Worm (Caenorhabditis elegans) whole organism, late embryonic: Measurements from ENCODE around the gene B0303.7.

Source experiments
- C08G9.2 ChIP-seq: sonication (generic microtip); optimal IDR thresholded peaks from 2 replicates; lab custom pipeline; 2016; ENCODE audit warnings: mild to moderate bottlenecking, missing genetic modification characterization, moderate library complexity, missing compliant biosample characterization
- K02D7.2 ChIP-seq: sonication (generic microtip); optimal IDR thresholded peaks from 2 replicates; lab custom pipeline; 2017; ENCODE audit warnings: mild to moderate bottlenecking, missing genetic modification characterization, missing compliant biosample characterization
- K09A11.1 ChIP-seq: sonication (generic microtip); optimal IDR thresholded peaks from 2 replicates; lab custom pipeline; 2017; ENCODE audit warnings: antibody characterized with exemption, mild to moderate bottlenecking, missing genetic modification characterization, missing compliant biosample characterization; ENCODE audit not compliant: insufficient read depth
- T23F11.4 ChIP-seq: fragments of 200-800 bp; sonication (Bioruptor generic); optimal IDR thresholded peaks from 2 replicates; lab custom pipeline; 2018; ENCODE audit warnings: mild to moderate bottlenecking, missing genetic modification characterization, missing compliant biosample characterization
- Y22D7AL.16 ChIP-seq: sonication (generic microtip); optimal IDR thresholded peaks from 2 replicates; lab custom pipeline; 2016; ENCODE audit warnings: missing genetic modification characterization, missing compliant biosample characterization
- ama-1 ChIP-seq: fragments of 150-350 bp; optimal IDR thresholded peaks from 2 replicates; lab custom pipeline; 2014
- ceh-19 ChIP-seq: fragments of 200-800 bp; sonication (Bioruptor generic); optimal IDR thresholded peaks from 2 replicates; lab custom pipeline; 2018; ENCODE audit warnings: mild to moderate bottlenecking, missing genetic modification characterization, missing compliant biosample characterization
- ceh-2 ChIP-seq: sonication (generic microtip); optimal IDR thresholded peaks from 2 replicates; lab custom pipeline; 2016; ENCODE audit warnings: missing genotype, missing genetic modification characterization, missing compliant biosample characterization
- ceh-22 ChIP-seq: sonication (generic microtip); optimal IDR thresholded peaks from 2 replicates; lab custom pipeline; 2017; ENCODE audit warnings: missing biosample characterization, missing genetic modification characterization
- ceh-24 ChIP-seq: sonication (generic microtip); optimal IDR thresholded peaks from 2 replicates; lab custom pipeline; 2016; ENCODE audit warnings: mild to moderate bottlenecking, missing genetic modification characterization, missing compliant biosample characterization
- ceh-30 ChIP-seq: fragments of 150-350 bp; optimal IDR thresholded peaks from 2 replicates; lab custom pipeline; 2014; ENCODE audit warnings: missing biosample characterization, missing genetic modification characterization
- ceh-31 ChIP-seq: sonication (generic microtip); optimal IDR thresholded peaks from 2 replicates; lab custom pipeline; 2016; ENCODE audit warnings: missing genetic modification characterization, missing compliant biosample characterization
- ceh-48 ChIP-seq: sonication (generic microtip); optimal IDR thresholded peaks from 2 replicates; lab custom pipeline; 2016; ENCODE audit warnings: missing genetic modification characterization, inconsistent platforms, missing compliant biosample characterization
- ceh-6 ChIP-seq: fragments of 200-800 bp; sonication (Bioruptor generic); optimal IDR thresholded peaks from 2 replicates; lab custom pipeline; 2018; ENCODE audit warnings: mild to moderate bottlenecking, missing genetic modification characterization, missing compliant biosample characterization
- ceh-9 ChIP-seq: sonication (generic microtip); optimal IDR thresholded peaks from 2 replicates; lab custom pipeline; 2016; ENCODE audit warnings: mild to moderate bottlenecking, missing genetic modification characterization, inconsistent platforms, missing compliant biosample characterization
- dmd-4 ChIP-seq: sonication (generic microtip); optimal IDR thresholded peaks from 2 replicates; lab custom pipeline; 2016; ENCODE audit warnings: borderline replicate concordance, missing genetic modification characterization, missing compliant biosample characterization
- elt-2 ChIP-seq: sonication (generic microtip); optimal IDR thresholded peaks from 2 replicates; lab custom pipeline; 2016; ENCODE audit warnings: missing genetic modification reagents, missing genetic modification characterization, missing compliant biosample characterization
- elt-4 ChIP-seq: sonication (generic microtip); optimal IDR thresholded peaks from 2 replicates; lab custom pipeline; 2016; ENCODE audit warnings: missing genetic modification characterization, missing compliant biosample characterization
- fax-1 ChIP-seq: sonication (generic microtip); optimal IDR thresholded peaks from 2 replicates; lab custom pipeline; 2016; ENCODE audit warnings: missing genotype, missing genetic modification characterization, missing compliant biosample characterization
- hlh-13 ChIP-seq: fragments of 200-800 bp; sonication (Bioruptor generic); optimal IDR thresholded peaks from 2 replicates; lab custom pipeline; 2018; ENCODE audit warnings: mild to moderate bottlenecking, missing genetic modification characterization, missing compliant biosample characterization
- hlh-15 ChIP-seq: sonication (generic microtip); optimal IDR thresholded peaks from 2 replicates; lab custom pipeline; 2016; ENCODE audit warnings: missing genetic modification characterization, missing compliant biosample characterization
- hlh-6 ChIP-seq: sonication (generic microtip); optimal IDR thresholded peaks from 2 replicates; lab custom pipeline; 2016; ENCODE audit warnings: missing genotype, missing genetic modification characterization, missing compliant biosample characterization
- hlh-8 ChIP-seq: sonication (generic microtip); optimal IDR thresholded peaks from 2 replicates; lab custom pipeline; 2016; ENCODE audit warnings: missing genotype, missing genetic modification characterization, missing compliant biosample characterization
- lim-6 ChIP-seq: sonication (generic microtip); optimal IDR thresholded peaks from 2 replicates; lab custom pipeline; 2016; ENCODE audit warnings: missing genetic modification characterization, missing compliant biosample characterization
- lin-11 ChIP-seq: fragments of 200-800 bp; sonication (Bioruptor generic); optimal IDR thresholded peaks from 2 replicates; lab custom pipeline; 2018; ENCODE audit warnings: mild to moderate bottlenecking, missing genetic modification characterization, missing compliant biosample characterization
- madf-2 ChIP-seq: sonication (generic microtip); optimal IDR thresholded peaks from 2 replicates; lab custom pipeline; 2017; ENCODE audit warnings: missing genetic modification characterization, missing compliant biosample characterization
- nfya-1 ChIP-seq: sonication (generic microtip); optimal IDR thresholded peaks from 2 replicates; lab custom pipeline; 2017; ENCODE audit warnings: missing genetic modification characterization, mild to moderate bottlenecking, missing compliant biosample characterization, antibody characterized with exemption, moderate library complexity
- nhr-11 ChIP-seq: fragments of 150-350 bp; optimal IDR thresholded peaks from 2 replicates; lab custom pipeline; 2014; ENCODE audit warnings: missing biosample characterization, missing genetic modification characterization
- nhr-232 ChIP-seq: sonication (generic microtip); optimal IDR thresholded peaks from 2 replicates; lab custom pipeline; 2016; ENCODE audit warnings: missing genetic modification characterization, missing compliant biosample characterization
- odd-2 ChIP-seq: sonication (generic microtip); optimal IDR thresholded peaks from 2 replicates; lab custom pipeline; 2017; ENCODE audit warnings: antibody characterized with exemption, mild to moderate bottlenecking, missing genetic modification characterization, missing compliant biosample characterization
- pha-4 ChIP-seq: fragments of 150-350 bp; optimal IDR thresholded peaks from 2 replicates; lab custom pipeline; 2018; ENCODE audit warnings: missing biosample characterization, missing genetic modification reagents, missing genetic modification characterization
- pros-1 ChIP-seq: fragments of 150-350 bp; optimal IDR thresholded peaks from 2 replicates; lab custom pipeline; 2014; ENCODE audit warnings: missing biosample characterization, missing genetic modification reagents, missing genetic modification characterization
- ref-2 ChIP-seq: sonication (generic microtip); optimal IDR thresholded peaks from 2 replicates; lab custom pipeline; 2016; ENCODE audit warnings: missing genetic modification characterization, missing compliant biosample characterization
- sox-2 ChIP-seq: fragments of 200-800 bp; sonication (Bioruptor generic); IDR thresholded peaks from 2 replicates; pipeline ENCODE4 v1.3.6; 2022; ENCODE audit warnings: missing genetic modification reagents, missing genetic modification characterization, missing compliant biosample characterization
- syd-9 ChIP-seq: sonication (generic microtip); optimal IDR thresholded peaks from 2 replicates; lab custom pipeline; 2016; ENCODE audit warnings: mild to moderate bottlenecking, missing genetic modification characterization, moderate library complexity, missing compliant biosample characterization
- unc-3 ChIP-seq, 2 experiments: fragments of 200-800 bp in 1 of 2; sonication (Bioruptor generic) in 1 of 2; sonication (generic microtip) in 1 of 2; conservative IDR thresholded peaks in 1 of 2; optimal IDR thresholded peaks in 1 of 2; 2 replicates each; pipeline versions ENCODE4 v1.3.6 to Lab custom; 2016 to 2022; ENCODE audit warnings: missing compliant biosample characterization in 2 of 2, missing genetic modification characterization in 2 of 2, missing genetic modification reagents in 1 of 2
- unc-55 ChIP-seq: sonication (generic microtip); optimal IDR thresholded peaks from 2 replicates; lab custom pipeline; 2017; ENCODE audit warnings: missing biosample characterization, missing genetic modification reagents, missing genetic modification characterization
- ztf-16 ChIP-seq: sonication (generic microtip); optimal IDR thresholded peaks from 2 replicates; lab custom pipeline; 2017; ENCODE audit warnings: missing genetic modification characterization, missing compliant biosample characterization

The B0303.7 gene

ce11 chrIII:8712968-8713367, 19.5 kb downstream of the B0303.7 start:
- TF ChIP-seq ceh-19 (GFP tag; lab: Kevin White, UChicago), result no peak
- TF ChIP-seq dmd-4 (tag; lab: Kevin White, UChicago), result no peak
- no peak for TF ChIP-seq unc-55 (GFP tag; lab: Kevin White, UChicago)
- no peak for TF ChIP-seq syd-9
- TF ChIP-seq Y22D7AL.16, result no peak
- TF ChIP-seq nhr-232 (tag; lab: Kevin White, UChicago), result no peak
- no peak for TF ChIP-seq nfya-1
- TF ChIP-seq ztf-16 (tag; lab: Kevin White, UChicago), result no peak
- TF ChIP-seq ceh-9 (tag; lab: Kevin White, UChicago), result no peak
- TF ChIP-seq elt-2, result no peak
- no peak for TF ChIP-seq C08G9.2 (tag; lab: Kevin White, UChicago)
- no peak for TF ChIP-seq madf-2 (tag; lab: Kevin White, UChicago)
- TF ChIP-seq nhr-11, result no peak
- no peak for TF ChIP-seq fax-1 (tag; lab: Kevin White, UChicago)
- no peak for TF ChIP-seq ceh-2 (tag; lab: Kevin White, UChicago)
- no peak for TF ChIP-seq T23F11.4 (GFP tag; lab: Kevin White, UChicago)

ce11 chrIII:8716084-8716483, 22.7 kb downstream of the B0303.7 start, which contains the start of gene B0303.14:
TSS of gene B0303.14 (minus strand) at chrIII:8716184.
- TF ChIP-seq ceh-31 (tag; lab: Kevin White, UChicago) (no peak), ama-1 (lab: Kevin White, UChicago) (no peak), ceh-30 (no peak), elt-4 (tag; lab: Kevin White, UChicago) (no peak), madf-2 (tag; lab: Kevin White, UChicago) (no peak), ceh-6 (GFP tag; lab: Kevin White, UChicago) (no peak), T23F11.4 (GFP tag; lab: Kevin White, UChicago) (no peak), odd-2 (tag; lab: Kevin White, UChicago) (no peak), ceh-2 (tag; lab: Kevin White, UChicago) (no peak), hlh-13 (GFP tag; lab: Kevin White, UChicago) (no peak), K02D7.2 (tag; lab: Kevin White, UChicago) (no peak), lim-6 (tag; lab: Kevin White, UChicago) (no peak), ref-2 (no peak)

DNA sequence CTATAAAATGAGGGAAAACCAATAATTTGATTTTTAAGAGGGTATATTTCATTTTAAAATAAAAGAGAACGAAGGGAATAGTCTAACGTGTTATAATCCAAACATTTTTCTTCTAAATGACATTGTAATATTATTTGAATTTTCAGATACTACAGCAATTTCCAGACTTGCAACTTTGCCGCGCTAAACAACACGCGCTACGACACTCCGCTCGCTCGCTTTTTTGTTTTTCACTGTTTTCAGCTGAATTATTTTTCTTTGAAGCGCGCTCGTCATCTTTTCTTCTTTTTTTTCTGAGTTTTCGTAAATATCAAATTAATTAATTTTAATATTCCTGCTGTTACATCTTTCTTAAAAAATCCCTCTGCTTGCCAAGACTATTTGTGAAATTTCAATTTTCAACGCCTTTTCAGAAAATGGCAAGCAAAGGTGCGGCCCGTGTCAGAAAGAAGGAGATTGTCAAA, 23.8 kb downstream of the B0303.7 start, which contains the start of gene mrpl-11:
mrpl-11 (plus strand) TSS at position 414 of the 464 bp plus-strand sequence.
- TF ChIP-seq hlh-8 (tag; lab: Kevin White, UChicago) (no peak), ceh-48 (no peak), sox-2 (GFP tag; lab: Robert Waterston, UW) (no peak), elt-2 (no peak), hlh-6 (tag; lab: Kevin White, UChicago) (no peak), hlh-15 (no peak), ceh-22 (tag; lab: Kevin White, UChicago) (no peak)

ce11 chrIII:8718592-8718991, 25.2 kb downstream of the B0303.7 start:
- TF ChIP-seq pha-4 (tag; lab: Kevin White, UChicago) (no peak), ref-2 (no peak)

- TF ChIP-seq nhr-232 (tag; lab: Kevin White, UChicago), result no peak
- TF ChIP-seq ceh-24 (tag; lab: Kevin White, UChicago), result no peak
- TF ChIP-seq hlh-13 (GFP tag; lab: Kevin White, UChicago), result no peak
- TF ChIP-seq odd-2 (tag; lab: Kevin White, UChicago), result no peak
- no peak for TF ChIP-seq unc-3 (GFP tag; conservative IDR thresholded peaks at IDR 0.05; lab: Robert Waterston, UW)
- no peak for TF ChIP-seq unc-3 (tag; optimal IDR thresholded peaks at IDR 0.05; lab: Kevin White, UChicago)
- no peak for TF ChIP-seq ref-2
- TF ChIP-seq lin-11, result no peak
- TF ChIP-seq madf-2 (tag; lab: Kevin White, UChicago), result no peak
- TF ChIP-seq pros-1 (tag; lab: Kevin White, UChicago), result no peak
- TF ChIP-seq K09A11.1 (tag; lab: Kevin White, UChicago), result no peak
Measured at ce11 chrIII:8719105-8719504, 25.7 kb downstream of the B0303.7 start.
